Worm (Caenorhabditis elegans): ENCODE results near the gene gfi-3.

DNA sequence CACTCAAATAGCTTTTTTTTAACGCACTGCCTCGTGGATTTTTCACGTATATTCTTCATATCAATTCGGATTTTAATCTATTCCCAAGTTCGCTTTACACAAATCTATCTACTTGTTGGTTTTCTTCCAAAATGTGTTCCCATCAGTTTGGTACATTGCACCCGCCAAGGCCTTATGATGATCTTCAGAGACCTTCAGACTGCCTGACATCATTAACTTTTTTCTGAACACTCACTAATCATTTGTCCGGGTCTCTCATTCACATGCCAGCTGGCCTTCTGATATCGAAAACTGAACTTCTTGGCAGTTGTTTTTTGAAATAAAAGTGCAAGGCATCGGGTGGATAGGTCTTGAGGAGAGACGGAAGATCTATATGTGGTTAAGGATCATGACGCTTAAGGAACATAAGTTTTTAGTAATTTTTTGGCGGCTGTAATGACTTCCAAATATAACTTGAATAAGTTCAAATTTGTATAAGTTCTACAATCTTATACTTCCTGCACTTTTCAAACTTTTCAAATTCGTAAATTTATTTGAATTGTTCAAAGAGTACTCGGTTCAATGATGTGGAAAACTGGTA lies 19.5 kb downstream of the gfi-3 start:
- peak; percentile 8 for TF ChIP-seq nhr-25 (tag; optimal IDR thresholded peaks at IDR 0.05; ENCODE audit: borderline replicate concordance, insufficient read depth)
- no peak for TF ChIP-seq ces-1 (GFP tag; optimal IDR thresholded peaks at IDR 0.05)
- TF ChIP-seq mdl-1 (tag; optimal IDR thresholded peaks at IDR 0.05) = peak in 1 of 2 experiments; percentile 45
- TF ChIP-seq nhr-237 (tag; optimal IDR thresholded peaks at IDR 0.05) = no peak
- TF ChIP-seq zfp-3 (GFP tag; conservative IDR thresholded peaks at IDR 0.05) = no peak

All from whole organism, L4 larva.